Fruit fly (Drosophila melanogaster): Measurements from ENCODE around the gene CG44271.

DNA sequence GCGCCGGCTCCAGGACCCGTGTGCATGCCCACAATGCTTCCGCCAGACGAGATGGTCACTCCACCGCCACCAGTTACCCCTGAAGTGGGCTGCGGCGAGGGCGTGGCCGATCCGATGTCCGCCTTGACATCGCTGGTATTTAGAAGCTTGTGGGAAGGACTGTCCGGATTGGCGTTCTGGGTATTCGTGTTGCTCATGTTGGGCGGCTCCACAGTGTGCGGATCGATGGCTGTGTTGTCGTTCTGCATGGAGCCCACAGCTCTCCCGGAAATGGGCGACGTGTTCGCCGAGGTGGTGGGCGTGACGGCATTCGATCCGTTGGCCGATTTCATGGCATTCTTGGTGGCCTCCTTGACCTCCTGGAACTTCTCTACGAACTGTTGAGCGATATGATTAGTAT, 26.0 kb downstream of the CG44271 start:
- no peak for TF ChIP-seq CG8478 (optimal IDR thresholded peaks at IDR 0.05)
- no peak for TF ChIP-seq psq (optimal IDR thresholded peaks at IDR 0.05)
- no peak for TF ChIP-seq Dll (optimal IDR thresholded peaks at IDR 0.05)
- no peak for TF ChIP-seq usp (GFP tag; optimal IDR thresholded peaks at IDR 0.05)
- TF ChIP-seq EcR (GFP tag; optimal IDR thresholded peaks at IDR 0.05): no peak

All from whole organism.